Worm (Caenorhabditis elegans) whole organism, L2 larva: ENCODE results near the gene F15E6.4.

Experiments used
- C34F6.9 ChIP-seq: fragments of 150-350 bp; optimal IDR thresholded peaks from 2 replicates; lab custom pipeline; 2014; ENCODE audit warnings: missing biosample characterization, missing genetic modification characterization
- R02D3.7 ChIP-seq: fragments of 150-350 bp; optimal IDR thresholded peaks from 2 replicates; lab custom pipeline; 2014; ENCODE audit warnings: missing biosample characterization, missing genetic modification characterization
- Y55F3AM.14 ChIP-seq: fragments of 200-800 bp; sonication (Bioruptor generic); optimal IDR thresholded peaks from 2 replicates; lab custom pipeline; 2018; ENCODE audit warnings: mild to moderate bottlenecking, missing genetic modification characterization, missing compliant biosample characterization
- ZK546.5 ChIP-seq: sonication (generic microtip); optimal IDR thresholded peaks from 2 replicates; lab custom pipeline; 2017; ENCODE audit warnings: missing biosample characterization, missing genetic modification characterization
- alr-1 ChIP-seq: fragments of 150-350 bp; optimal IDR thresholded peaks from 2 replicates; lab custom pipeline; 2014; ENCODE audit warnings: missing biosample characterization, missing genetic modification characterization
- aly-2 ChIP-seq: fragments of 150-350 bp; optimal IDR thresholded peaks from 2 replicates; lab custom pipeline; 2014; ENCODE audit warnings: missing biosample characterization, missing genetic modification characterization
- ama-1 ChIP-seq: fragments of 150-350 bp; optimal IDR thresholded peaks from 2 replicates; lab custom pipeline; 2018; ENCODE audit warnings: inconsistent platforms
- ceh-16 ChIP-seq: fragments of 150-350 bp; optimal IDR thresholded peaks from 2 replicates; lab custom pipeline; 2014; ENCODE audit warnings: missing biosample characterization, missing genetic modification characterization
- ceh-82 ChIP-seq: fragments of 150-350 bp; optimal IDR thresholded peaks from 2 replicates; lab custom pipeline; 2014; ENCODE audit warnings: missing biosample characterization, missing genetic modification characterization
- egl-27 ChIP-seq: sonication (generic microtip); optimal IDR thresholded peaks from 3 replicates; lab custom pipeline; 2017; ENCODE audit warnings: missing biosample characterization, missing genetic modification reagents, missing genetic modification characterization
- elt-1 ChIP-seq: fragments of 150-350 bp; optimal IDR thresholded peaks from 2 replicates; lab custom pipeline; 2014; ENCODE audit warnings: missing biosample characterization, missing genetic modification characterization
- fos-1 ChIP-seq: fragments of 150-350 bp; optimal IDR thresholded peaks from 2 replicates; lab custom pipeline; 2014; ENCODE audit warnings: missing biosample characterization, missing genetic modification characterization
- gmeb-1 ChIP-seq: fragments of 150-350 bp; optimal IDR thresholded peaks from 2 replicates; lab custom pipeline; 2014; ENCODE audit warnings: missing biosample characterization, missing genetic modification characterization
- lin-11 ChIP-seq: fragments of 150-350 bp; sonication (generic microtip); optimal IDR thresholded peaks from 2 replicates; lab custom pipeline; 2014; ENCODE audit warnings: missing biosample characterization, missing genetic modification characterization, inconsistent platforms, mixed read lengths
- lin-13 ChIP-seq: fragments of 150-350 bp; optimal IDR thresholded peaks from 2 replicates; lab custom pipeline; 2014; ENCODE audit warnings: missing biosample characterization, missing genetic modification reagents, missing genetic modification characterization
- mab-5 ChIP-seq: fragments of 150-350 bp; optimal IDR thresholded peaks from 2 replicates; lab custom pipeline; 2014; ENCODE audit warnings: missing biosample characterization, missing genetic modification characterization
- mbf-1 ChIP-seq: sonication (generic microtip); optimal IDR thresholded peaks from 2 replicates; lab custom pipeline; 2017; ENCODE audit warnings: missing biosample characterization, missing genetic modification characterization
- nhr-10 ChIP-seq: sonication (generic microtip); optimal IDR thresholded peaks from 2 replicates; lab custom pipeline; 2017; ENCODE audit warnings: missing biosample characterization, missing genetic modification characterization
- nhr-129 ChIP-seq: fragments of 150-350 bp; optimal IDR thresholded peaks from 2 replicates; lab custom pipeline; 2014; ENCODE audit warnings: missing biosample characterization, missing genetic modification characterization
- nhr-21 ChIP-seq: fragments of 150-350 bp; optimal IDR thresholded peaks from 2 replicates; lab custom pipeline; 2014; ENCODE audit warnings: missing biosample characterization, missing genetic modification characterization
- nhr-23 ChIP-seq: fragments of 150-350 bp; optimal IDR thresholded peaks from 2 replicates; lab custom pipeline; 2014; ENCODE audit warnings: missing biosample characterization, missing genetic modification reagents, missing genetic modification characterization
- nhr-237 ChIP-seq: fragments of 150-350 bp; optimal IDR thresholded peaks from 2 replicates; lab custom pipeline; 2014; ENCODE audit warnings: missing biosample characterization, missing genetic modification characterization
- nhr-25 ChIP-seq: fragments of 150-350 bp; sonication (generic microtip); optimal IDR thresholded peaks from 3 replicates; lab custom pipeline; 2014; ENCODE audit warnings: missing biosample characterization, missing genetic modification characterization
- nhr-6 ChIP-seq: fragments of 150-350 bp; optimal IDR thresholded peaks from 2 replicates; lab custom pipeline; 2014; ENCODE audit warnings: missing biosample characterization, missing genetic modification characterization
- peb-1 ChIP-seq: fragments of 150-350 bp; optimal IDR thresholded peaks from 2 replicates; lab custom pipeline; 2014; ENCODE audit warnings: missing biosample characterization, missing genetic modification characterization
- sem-4 ChIP-seq: fragments of 150-350 bp; optimal IDR thresholded peaks from 2 replicates; lab custom pipeline; 2014; ENCODE audit warnings: missing biosample characterization, missing genetic modification reagents, missing genetic modification characterization
- skn-1 ChIP-seq: sonication (generic microtip); optimal IDR thresholded peaks from 2 replicates; lab custom pipeline; 2017; ENCODE audit warnings: missing biosample characterization, missing genetic modification characterization
- sma-3 ChIP-seq: sonication (generic microtip); optimal IDR thresholded peaks from 2 replicates; lab custom pipeline; 2016; ENCODE audit warnings: missing genetic modification reagents, missing genetic modification characterization, missing compliant biosample characterization
- sma-9 ChIP-seq, 2 experiments: fragments of 150-350 bp in 1 of 2; sonication (generic microtip) in 1 of 2; optimal IDR thresholded peaks; 2 replicates each; lab custom pipeline; 2014 to 2016; ENCODE audit warnings: missing genetic modification characterization in 2 of 2, mild to moderate bottlenecking in 1 of 2, missing biosample characterization in 1 of 2, missing compliant biosample characterization in 1 of 2, missing genetic modification reagents in 1 of 2, moderate library complexity in 1 of 2
- snpc-4 ChIP-seq: fragments of 150-350 bp; optimal IDR thresholded peaks from 2 replicates; lab custom pipeline; 2014; ENCODE audit warnings: missing biosample characterization, missing genetic modification characterization
- unc-39 ChIP-seq: fragments of 150-350 bp; optimal IDR thresholded peaks from 2 replicates; lab custom pipeline; 2014; ENCODE audit warnings: missing biosample characterization, missing genetic modification characterization
- unc-62 ChIP-seq: fragments of 150-350 bp; optimal IDR thresholded peaks from 2 replicates; lab custom pipeline; 2014; ENCODE audit warnings: missing biosample characterization, missing genetic modification reagents, missing genetic modification characterization
- zag-1 ChIP-seq: fragments of 150-350 bp; optimal IDR thresholded peaks from 2 replicates; lab custom pipeline; 2014; ENCODE audit warnings: missing biosample characterization, missing genetic modification characterization
- ztf-11 ChIP-seq: sonication (generic microtip); optimal IDR thresholded peaks from 2 replicates; lab custom pipeline; 2017; ENCODE audit warnings: missing biosample characterization, missing genetic modification characterization
- ztf-4 ChIP-seq: fragments of 150-350 bp; optimal IDR thresholded peaks from 2 replicates; lab custom pipeline; 2014; ENCODE audit warnings: missing biosample characterization, missing genetic modification characterization

F15E6.4 gene

DNA sequence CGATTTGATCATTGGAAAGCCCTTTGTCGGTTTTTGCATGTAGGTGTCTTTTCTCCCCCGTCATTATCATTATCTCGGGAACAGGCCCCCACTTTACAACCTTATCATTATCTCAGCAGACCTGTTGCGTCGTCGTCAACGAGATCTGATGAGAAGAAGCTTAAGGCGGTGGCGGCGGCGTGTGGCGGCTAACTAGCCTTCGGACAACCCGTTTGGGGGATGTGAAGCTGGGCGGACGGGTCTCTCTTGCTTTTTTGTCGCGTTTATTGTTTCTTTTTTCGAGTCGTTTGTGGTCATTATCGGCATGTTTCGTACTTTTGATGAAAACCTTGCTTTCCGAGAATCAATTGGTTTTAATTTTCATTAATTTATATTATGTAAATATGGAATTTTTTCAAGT, 8.7 kb downstream of the F15E6.4 start:
- TF ChIP-seq nhr-21 (tag; lab: Kevin White, UChicago) (peak; percentile 30), nhr-25 (tag; lab: Kevin White, UChicago) (peak; percentile 44), ceh-82 (tag; lab: Kevin White, UChicago) (no peak), unc-62 (GFP tag; lab: Kevin White, UChicago) (no peak), egl-27 (tag; lab: Kevin White, UChicago) (no peak), C34F6.9 (tag; lab: Kevin White, UChicago) (no peak), gmeb-1 (tag; lab: Kevin White, UChicago) (no peak), snpc-4 (tag; lab: Kevin White, UChicago) (no peak), nhr-129 (tag; lab: Kevin White, UChicago) (no peak), nhr-23 (tag; lab: Kevin White, UChicago) (no peak), Y55F3AM.14 (GFP tag; lab: Kevin White, UChicago) (no peak), ceh-16 (no peak), R02D3.7 (tag; lab: Kevin White, UChicago) (no peak), ztf-11 (tag; lab: Kevin White, UChicago) (no peak)

DNA sequence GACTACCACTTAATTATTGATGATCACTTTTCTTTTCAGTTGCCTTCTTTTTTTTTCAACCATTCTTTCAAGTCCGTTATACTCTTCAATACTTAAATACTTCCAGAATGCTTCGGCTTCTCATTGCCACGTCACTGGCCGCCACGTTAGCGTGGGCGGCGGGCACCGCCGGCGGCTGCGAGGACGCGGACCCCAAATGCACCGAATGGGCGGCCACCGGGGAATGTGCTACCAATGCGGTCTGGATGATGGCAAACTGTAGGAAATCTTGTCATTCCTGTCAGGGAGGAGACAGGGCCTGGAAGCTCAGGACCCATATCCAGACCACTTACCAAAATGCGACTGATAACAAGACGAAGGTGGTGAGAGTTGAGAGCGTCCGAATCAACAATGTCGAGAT, 9.9 kb downstream of the F15E6.4 start, which contains the start of gene lgc-22:
lgc-22 (plus strand) TSS at position 105 of the 400 bp plus-strand sequence.
- TF ChIP-seq aly-2 (tag; lab: Kevin White, UChicago): no peak
- no peak for TF ChIP-seq egl-27 (tag; lab: Kevin White, UChicago)
- no peak for TF ChIP-seq ztf-4 (tag; lab: Kevin White, UChicago)
- no peak for TF ChIP-seq nhr-129 (tag; lab: Kevin White, UChicago)
- TF ChIP-seq lin-13 (GFP tag; lab: Kevin White, UChicago): no peak
- no peak for TF ChIP-seq peb-1 (tag; lab: Kevin White, UChicago)
- no peak for TF ChIP-seq ztf-11 (tag; lab: Kevin White, UChicago)
- TF ChIP-seq alr-1 (tag; lab: Kevin White, UChicago): no peak
- no peak for TF ChIP-seq nhr-237 (tag; lab: Kevin White, UChicago)
- no peak for TF ChIP-seq mab-5 (tag; lab: Kevin White, UChicago)
- TF ChIP-seq sma-3: no peak
- no peak for TF ChIP-seq mbf-1
- TF ChIP-seq nhr-10 (tag; lab: Kevin White, UChicago): no peak
- TF ChIP-seq zag-1 (tag; lab: Kevin White, UChicago): no peak
- no peak for TF ChIP-seq fos-1 (tag; lab: Kevin White, UChicago)

DNA sequence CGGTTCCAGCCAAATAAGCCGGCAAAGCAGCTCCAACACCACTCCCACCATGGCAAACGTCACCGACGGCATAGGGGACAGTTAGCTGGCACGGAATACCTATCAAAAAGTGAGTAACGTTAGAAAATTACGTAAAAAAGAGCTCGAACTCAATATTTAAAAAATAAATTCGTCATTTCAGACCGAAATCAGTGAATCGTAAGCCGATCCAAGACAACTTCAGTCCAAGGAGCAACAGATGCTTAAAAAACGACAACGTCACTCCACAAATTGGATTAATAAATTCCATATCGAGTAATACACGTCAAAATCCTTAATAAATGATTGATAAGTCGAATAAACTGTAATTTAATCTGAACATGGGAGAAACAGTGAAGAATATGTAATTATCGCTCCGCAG, 15.0 kb downstream of the F15E6.4 start:
- no peak for TF ChIP-seq nhr-23 (tag; lab: Kevin White, UChicago)
- TF ChIP-seq skn-1 (tag; lab: Kevin White, UChicago): no peak
- TF ChIP-seq unc-39: no peak
- no peak for TF ChIP-seq ztf-11 (tag; lab: Kevin White, UChicago)
- TF ChIP-seq sma-3: no peak
- no peak for TF ChIP-seq R02D3.7 (tag; lab: Kevin White, UChicago)

- TF ChIP-seq ceh-16: no peak
- no peak for TF ChIP-seq nhr-25 (tag; lab: Kevin White, UChicago)
- no peak for TF ChIP-seq lin-11 (tag; lab: Kevin White, UChicago)
- no peak for TF ChIP-seq elt-1 (tag; lab: Kevin White, UChicago)
- TF ChIP-seq ama-1: no peak
- no peak for TF ChIP-seq sem-4
- no peak for TF ChIP-seq nhr-6 (tag; lab: Kevin White, UChicago)
- no peak for TF ChIP-seq sma-9 (GFP tag; optimal IDR thresholded peaks at IDR 0.05; lab: Kevin White, UChicago)
- TF ChIP-seq sma-9 (tag; optimal IDR thresholded peaks at IDR 0.05; lab: Kevin White, UChicago): no peak
- no peak for TF ChIP-seq gmeb-1 (tag; lab: Kevin White, UChicago)
- TF ChIP-seq ZK546.5 (tag; lab: Kevin White, UChicago): no peak
These were observed 16.1 kb downstream of the F15E6.4 start, which contains the start of gene set-9 for ce11 chrIV:4307227-4307946. set-9 (plus strand) TSS chrIV:4307896.
